Fruit fly (Drosophila melanogaster) whole organism, embryonic: ENCODE measurements around the gene CG15480.

Source experiments
- Adf1 ChIP-seq: fragments of 200-800 bp; sonication (Bioruptor generic); IDR thresholded peaks from 2 replicates; pipeline ENCODE4 v1.3.6; 2022; ENCODE audit warnings: missing biosample characterization, missing genetic modification characterization
- Aef1 ChIP-seq: fragments of 200-800 bp; sonication (Bioruptor generic); IDR thresholded peaks from 3 replicates; pipeline ENCODE4 v1.3.6; 2022; ENCODE audit warnings: missing biosample characterization, missing genetic modification characterization
- Atf6 ChIP-seq: fragments of 200-800 bp; sonication (Bioruptor generic); IDR thresholded peaks from 2 replicates; pipeline ENCODE4 v1.3.6; 2022; ENCODE audit warnings: missing biosample characterization, missing genetic modification characterization
- B-H2 ChIP-seq: fragments of 200-800 bp; sonication (Bioruptor generic); optimal IDR thresholded peaks from 2 replicates; lab custom pipeline; 2018; ENCODE audit warnings: missing biosample characterization, mild to moderate bottlenecking, missing genetic modification characterization
- CG10209 ChIP-seq: fragments of 200-800 bp; sonication (Bioruptor generic); optimal IDR thresholded peaks from 3 replicates; lab custom pipeline; 2017; ENCODE audit warnings: missing biosample characterization, mild to moderate bottlenecking, missing genetic modification characterization, missing genetic modification reagents
- CG10274 ChIP-seq: fragments of 200-800 bp; sonication (Bioruptor generic); optimal IDR thresholded peaks from 3 replicates; lab custom pipeline; 2017; ENCODE audit warnings: missing biosample characterization, mild to moderate bottlenecking, missing genetic modification characterization
- CG10366 ChIP-seq: fragments of 200-800 bp; sonication (Bioruptor generic); IDR thresholded peaks from 2 replicates; pipeline ENCODE4 v1.3.6; 2022; ENCODE audit warnings: missing biosample characterization, missing genetic modification characterization
- CG12104 ChIP-seq: fragments of 200-800 bp; sonication (Bioruptor generic); optimal IDR thresholded peaks from 3 replicates; lab custom pipeline; 2016; ENCODE audit warnings: missing biosample characterization, missing genetic modification characterization
- CG13894 ChIP-seq: fragments of 200-800 bp; sonication (Bioruptor generic); optimal IDR thresholded peaks from 3 replicates; lab custom pipeline; 2018; ENCODE audit warnings: missing biosample characterization, mild to moderate bottlenecking, missing genetic modification characterization, moderate library complexity
- CG17912 ChIP-seq: fragments of 200-800 bp; sonication (Bioruptor generic); optimal IDR thresholded peaks from 2 replicates; lab custom pipeline; 2018; ENCODE audit warnings: missing biosample characterization, mild to moderate bottlenecking, missing genetic modification characterization
- CG2120 ChIP-seq: fragments of 200-800 bp; sonication (Bioruptor generic); optimal IDR thresholded peaks from 3 replicates; lab custom pipeline; 2016; ENCODE audit warnings: missing biosample characterization, missing genetic modification characterization
- CG2889 ChIP-seq: fragments of 200-800 bp; sonication (Bioruptor generic); IDR thresholded peaks from 3 replicates; pipeline ENCODE4 v1.3.6; 2022; ENCODE audit warnings: missing biosample characterization, missing genetic modification characterization
- CG4282 ChIP-seq: fragments of 200-800 bp; sonication (Bioruptor generic); optimal IDR thresholded peaks from 2 replicates; lab custom pipeline; 2016; ENCODE audit warnings: missing biosample characterization, missing genetic modification characterization
- CG4854 ChIP-seq: fragments of 200-800 bp; sonication (Bioruptor generic); optimal IDR thresholded peaks from 2 replicates; lab custom pipeline; 2016; ENCODE audit warnings: missing biosample characterization, missing genetic modification characterization, inconsistent platforms
- CG6175 ChIP-seq: fragments of 200-800 bp; sonication (Bioruptor generic); IDR thresholded peaks from 3 replicates; pipeline ENCODE4 v1.3.6; 2022; ENCODE audit warnings: missing biosample characterization, missing genetic modification characterization
- CG6765 ChIP-seq: fragments of 200-800 bp; sonication (Bioruptor generic); optimal IDR thresholded peaks from 3 replicates; lab custom pipeline; 2017; ENCODE audit warnings: missing biosample characterization, mild to moderate bottlenecking, missing genetic modification characterization
- CG7839 ChIP-seq: fragments of 200-800 bp; sonication (Bioruptor generic); optimal IDR thresholded peaks from 3 replicates; lab custom pipeline; 2018; ENCODE audit warnings: missing biosample characterization, mild to moderate bottlenecking, missing genetic modification characterization, moderate library complexity
- CG8290 ChIP-seq, 3 experiments: fragments of 200-800 bp; sonication (Bioruptor generic); optimal IDR thresholded peaks; 2 replicates each; lab custom pipeline; 2016 to 2019; ENCODE audit warnings: missing biosample characterization in 3 of 3, missing genetic modification characterization in 3 of 3, mild to moderate bottlenecking in 2 of 3, moderate library complexity in 1 of 3
- CG8359 ChIP-seq: fragments of 200-800 bp; sonication (Bioruptor generic); optimal IDR thresholded peaks from 2 replicates; lab custom pipeline; 2017; ENCODE audit warnings: missing biosample characterization, mild to moderate bottlenecking, missing genetic modification characterization, borderline replicate concordance
- CG8924 ChIP-seq: fragments of 200-800 bp; optimal IDR thresholded peaks from 3 replicates; lab custom pipeline; 2019; ENCODE audit warnings: missing biosample characterization, mild to moderate bottlenecking, missing genetic modification characterization, moderate library complexity
- Dek ChIP-seq: fragments of 200-800 bp; sonication (Bioruptor generic); optimal IDR thresholded peaks from 3 replicates; lab custom pipeline; 2019; ENCODE audit warnings: missing biosample characterization, mild to moderate bottlenecking, missing genetic modification characterization, moderate library complexity
- Dll ChIP-seq: fragments of 200-800 bp; sonication (Bioruptor generic); IDR thresholded peaks from 4 replicates; pipeline ENCODE4 v1.3.6; 2022; ENCODE audit warnings: missing biosample characterization, missing genetic modification characterization; ENCODE audit not compliant: partially characterized antibody
- Dref ChIP-seq: fragments of 200-800 bp; sonication (Bioruptor generic); IDR thresholded peaks from 2 replicates; pipeline ENCODE4 v1.3.6; 2022; ENCODE audit warnings: missing biosample characterization, missing genetic modification characterization
- ERR ChIP-seq: fragments of 200-800 bp; sonication (Bioruptor generic); optimal IDR thresholded peaks from 2 replicates; lab custom pipeline; 2016; ENCODE audit warnings: missing biosample characterization, missing genetic modification characterization
- HLHmδ ChIP-seq: fragments of 200-800 bp; sonication (Bioruptor generic); optimal IDR thresholded peaks from 2 replicates; lab custom pipeline; 2018; ENCODE audit warnings: missing biosample characterization, mild to moderate bottlenecking, missing genetic modification characterization, moderate library complexity
- Lpt ChIP-seq: fragments of >200 bp; optimal IDR thresholded peaks from 2 replicates; lab custom pipeline; 2018; ENCODE audit warnings: missing biosample characterization, missing genetic modification characterization
- MBD-R2 ChIP-seq: fragments of 200-800 bp; sonication (Bioruptor generic); IDR thresholded peaks from 2 replicates; pipeline ENCODE4 v1.3.6; 2022; ENCODE audit warnings: missing biosample characterization, missing genetic modification characterization
- MESR4 ChIP-seq: fragments of 200-800 bp; sonication (Bioruptor generic); optimal IDR thresholded peaks from 2 replicates; lab custom pipeline; 2018; ENCODE audit warnings: missing biosample characterization, mild to moderate bottlenecking, missing genetic modification characterization, moderate library complexity
- Med ChIP-seq: fragments of 200-800 bp; sonication (Bioruptor generic); peaks from one replicate; lab custom pipeline; 2016; ENCODE audit warnings: missing biosample characterization, missing genetic modification characterization, mild to moderate bottlenecking, inconsistent platforms, moderate library complexity
- Myb ChIP-seq: fragments of 200-800 bp; sonication (Bioruptor generic); optimal IDR thresholded peaks from 2 replicates; lab custom pipeline; 2016; ENCODE audit warnings: missing biosample characterization, missing genetic modification characterization
- Oaz ChIP-seq: fragments of 200-800 bp; sonication (Bioruptor generic); IDR thresholded peaks from 2 replicates; pipeline ENCODE4 v1.3.6; 2022; ENCODE audit warnings: missing biosample characterization, missing genetic modification characterization
- Oli ChIP-seq: fragments of 200-800 bp; sonication (Bioruptor generic); optimal IDR thresholded peaks from 2 replicates; lab custom pipeline; 2018; ENCODE audit warnings: missing biosample characterization, mild to moderate bottlenecking, missing genetic modification characterization, moderate library complexity
- Opbp ChIP-seq: fragments of 200-800 bp; sonication (Bioruptor generic); IDR thresholded peaks from 3 replicates; pipeline ENCODE4 v1.3.6; 2022; ENCODE audit warnings: missing biosample characterization, missing genetic modification characterization; ENCODE audit not compliant: partially characterized antibody
- Optix ChIP-seq: fragments of 200-800 bp; sonication (Bioruptor generic); IDR thresholded peaks from 3 replicates; pipeline ENCODE4 v1.3.6; 2022; ENCODE audit warnings: missing biosample characterization, missing genetic modification characterization
- Rfx ChIP-seq: fragments of 200-800 bp; sonication (Bioruptor generic); IDR thresholded peaks from 2 replicates; pipeline ENCODE4 v1.3.6; 2022; ENCODE audit warnings: missing biosample characterization, missing genetic modification characterization
- ap ChIP-seq: fragments of 200-800 bp; sonication (Bioruptor generic); IDR thresholded peaks from 2 replicates; pipeline ENCODE4 v1.3.6; 2022; ENCODE audit warnings: missing biosample characterization, missing genetic modification characterization
- btn ChIP-seq: fragments of 200-800 bp; sonication (Bioruptor generic); optimal IDR thresholded peaks from 2 replicates; lab custom pipeline; 2016; ENCODE audit warnings: missing biosample characterization, missing genetic modification characterization
- ci ChIP-seq: fragments of 200-800 bp; sonication (Bioruptor generic); IDR thresholded peaks from 3 replicates; pipeline ENCODE4 v1.3.6; 2022; ENCODE audit warnings: missing biosample characterization, missing genetic modification characterization
- croc ChIP-seq: fragments of 200-800 bp; sonication (Bioruptor generic); conservative IDR thresholded peaks from 3 replicates; pipeline ENCODE4 v1.3.6; 2022; ENCODE audit warnings: missing biosample characterization, missing genetic modification characterization
- fu2 ChIP-seq: fragments of 200-800 bp; sonication (Bioruptor generic); optimal IDR thresholded peaks from 2 replicates; lab custom pipeline; 2016; ENCODE audit warnings: missing biosample characterization, missing genetic modification characterization
- gsb ChIP-seq: fragments of 200-800 bp; sonication (Bioruptor generic); IDR thresholded peaks from 2 replicates; pipeline ENCODE4 v1.3.6; 2022; ENCODE audit warnings: missing biosample characterization, missing genetic modification characterization
- gsb-n ChIP-seq: fragments of 200-800 bp; sonication (Bioruptor generic); optimal IDR thresholded peaks from 3 replicates; lab custom pipeline; 2018; ENCODE audit warnings: missing biosample characterization, mild to moderate bottlenecking, missing genetic modification characterization
- h ChIP-seq: fragments of >200 bp; optimal IDR thresholded peaks from 2 replicates; lab custom pipeline; 2017
- hkb ChIP-seq, 2 experiments: fragments of 200-800 bp in 1 of 2; fragments of >200 bp in 1 of 2; sonication (Bioruptor generic) in 1 of 2; IDR thresholded peaks in 1 of 2; optimal IDR thresholded peaks in 1 of 2; 2 replicates each; pipeline versions ENCODE4 v1.3.6 to Lab custom; 2017 to 2022; ENCODE audit warnings: missing biosample characterization in 1 of 2, missing genetic modification characterization in 1 of 2
- lab ChIP-seq: fragments of 200-800 bp; sonication (Bioruptor generic); optimal IDR thresholded peaks from 3 replicates; lab custom pipeline; 2017; ENCODE audit warnings: missing biosample characterization, missing genetic modification characterization, mild to moderate bottlenecking, moderate library complexity, missing genetic modification reagents
- lmd ChIP-seq: fragments of 200-800 bp; sonication (Bioruptor generic); IDR thresholded peaks from 2 replicates; pipeline ENCODE4 v1.3.6; 2022; ENCODE audit warnings: missing biosample characterization, missing genetic modification characterization
- shn ChIP-seq: fragments of 200-800 bp; sonication (Bioruptor generic); optimal IDR thresholded peaks from 3 replicates; lab custom pipeline; 2016; ENCODE audit warnings: missing biosample characterization, missing genetic modification characterization
- stc ChIP-seq: fragments of 200-800 bp; sonication (Bioruptor generic); IDR thresholded peaks from 2 replicates; pipeline ENCODE4 v1.3.6; 2022; ENCODE audit warnings: missing biosample characterization, missing genetic modification characterization
- trem ChIP-seq: fragments of 200-800 bp; optimal IDR thresholded peaks from 3 replicates; lab custom pipeline; 2019; ENCODE audit warnings: missing biosample characterization, mild to moderate bottlenecking, missing genetic modification characterization, moderate library complexity
- z ChIP-seq: fragments of 200-800 bp; sonication (Bioruptor generic); IDR thresholded peaks from 3 replicates; pipeline ENCODE4 v1.3.6; 2022; ENCODE audit warnings: missing biosample characterization, missing genetic modification characterization
- zfh2 ChIP-seq: fragments of 200-800 bp; sonication (Bioruptor generic); optimal IDR thresholded peaks from 2 replicates; lab custom pipeline; 2016; ENCODE audit warnings: missing biosample characterization, missing genetic modification characterization

Gene CG15480

DNA sequence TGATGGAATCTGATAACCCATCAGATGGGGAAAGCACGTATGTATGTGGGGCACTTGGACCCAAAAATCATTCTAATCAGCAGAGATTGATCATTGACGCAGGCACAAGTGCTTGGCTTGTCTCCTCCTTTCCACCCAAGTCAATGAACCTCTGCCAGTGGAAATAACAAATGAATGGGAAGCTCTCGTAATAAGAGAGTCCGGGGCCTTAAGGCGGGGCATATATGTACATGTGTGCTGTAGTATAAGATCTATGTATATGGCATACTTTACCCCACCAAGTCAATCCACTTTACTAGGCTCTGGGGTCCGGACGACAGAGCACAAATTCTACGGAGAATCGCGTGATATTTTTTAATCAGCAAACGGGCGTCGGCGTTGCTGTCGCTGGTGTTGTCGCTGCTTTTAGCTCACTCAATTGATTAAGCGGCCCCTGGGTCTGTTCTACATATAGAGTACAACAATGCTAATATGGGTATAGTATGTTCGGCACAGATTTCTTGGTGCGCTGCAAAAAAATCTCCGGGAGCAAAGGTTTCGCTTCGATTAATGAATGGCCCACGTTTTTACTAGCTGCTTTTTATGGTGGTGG, 18.9 kb downstream of the CG15480 start (continued):
- TF ChIP-seq Dll (GFP tag; lab: Robert Waterston, UW) (no peak), stc (GFP tag; lab: Robert Waterston, UW) (no peak), CG4854 (GFP tag; lab: Kevin White, UChicago) (no peak), CG17912 (GFP tag; lab: Kevin White, UChicago) (no peak), ERR (GFP tag; lab: Kevin White, UChicago) (no peak), Oli (tag; lab: Kevin White, UChicago) (no peak), CG12104 (GFP tag; lab: Kevin White, UChicago) (no peak), ci (GFP tag; lab: Robert Waterston, UW) (no peak), Dek (tag; lab: Kevin White, UChicago) (no peak), btn (GFP tag; lab: Kevin White, UChicago) (no peak), MBD-R2 (GFP tag; lab: Robert Waterston, UW) (no peak), trem (tag; lab: Kevin White, UChicago) (no peak), B-H2 (GFP tag; lab: Kevin White, UChicago) (peak; percentile 35), CG2120 (GFP tag; lab: Kevin White, UChicago) (no peak), MESR4 (no peak), Atf6 (0 out of 2 replicates have a peak, but pooled peaks have one; percentile 22), CG4282 (no peak), shn (GFP tag; lab: Kevin White, UChicago) (no peak), CG2889 (GFP tag; lab: Robert Waterston, UW) (no peak), gsb (no peak), zfh2 (GFP tag; lab: Kevin White, UChicago) (no peak), Myb (GFP tag; lab: Kevin White, UChicago) (no peak), CG8924 (tag; lab: Kevin White, UChicago) (no peak), CG6765 (no peak), Opbp (GFP tag; lab: Robert Waterston, UW) (no peak), z (GFP tag; lab: Robert Waterston, UW) (no peak), fu2 (GFP tag; lab: Kevin White, UChicago) (no peak), CG10366 (GFP tag; lab: Robert Waterston, UW) (no peak), CG7839 (tag; lab: Kevin White, UChicago) (no peak), CG8290 (GFP tag; optimal IDR thresholded peaks at IDR 0.05; lab: Kevin White, UChicago) (no peak), CG8290 (tag; optimal IDR thresholded peaks at IDR 0.05; lab: Kevin White, UChicago) (peak in 1 of 2 experiments; percentile 37), CG10209 (no peak), Rfx (GFP tag; lab: Robert Waterston, UW) (0 out of 2 replicates have a peak, but pooled peaks have one; percentile 23), CG6175 (GFP tag; lab: Robert Waterston, UW) (no peak), CG10274 (GFP tag; lab: Kevin White, UChicago) (no peak), Optix (GFP tag; lab: Robert Waterston, UW) (no peak), CG8359 (GFP tag; lab: Kevin White, UChicago) (no peak), Oaz (GFP tag; lab: Robert Waterston, UW) (no peak), croc (GFP tag; lab: Robert Waterston, UW) (no peak), ap (GFP tag; lab: Robert Waterston, UW) (no peak), h (lab: Kevin White, UChicago) (no peak), lmd (GFP tag; lab: Robert Waterston, UW) (no peak), gsb-n (tag; lab: Kevin White, UChicago) (no peak), Med (peak; percentile 37), lab (no peak), Lpt (GFP tag; lab: Kevin White, UChicago) (no peak), CG13894 (peak; percentile 37), Aef1 (GFP tag; lab: Robert Waterston, UW) (no peak), hkb (optimal IDR thresholded peaks at IDR 0.05; lab: Kevin White, UChicago) (no peak), hkb (GFP tag; IDR thresholded peaks at IDR 0.05; lab: Robert Waterston, UW) (no peak), Adf1 (GFP tag; lab: Robert Waterston, UW) (peak; percentile 69; the same call in 1 of the 2 replicates), Dref (GFP tag; lab: Robert Waterston, UW) (no peak), HLHmδ (GFP tag; lab: Kevin White, UChicago) (no peak)
